Worm (Caenorhabditis elegans) whole organism, L3 larva: ENCODE measurements around the gene srw-39.

Experiments
- R02D3.7 ChIP-seq: fragments of 150-350 bp; optimal IDR thresholded peaks from 2 replicates; lab custom pipeline; 2014; ENCODE audit warnings: missing biosample characterization, missing genetic modification characterization
- ZK546.5 ChIP-seq: sonication (generic microtip); optimal IDR thresholded peaks from 2 replicates; lab custom pipeline; 2017; ENCODE audit warnings: missing biosample characterization, missing genetic modification characterization
- aly-2 ChIP-seq: fragments of 150-350 bp; optimal IDR thresholded peaks from 2 replicates; lab custom pipeline; 2014; ENCODE audit warnings: missing biosample characterization, missing genetic modification characterization
- ama-1 ChIP-seq: fragments of 150-350 bp; optimal IDR thresholded peaks from 2 replicates; lab custom pipeline; 2018
- ceh-16 ChIP-seq: sonication (generic microtip); optimal IDR thresholded peaks from 2 replicates; lab custom pipeline; 2017; ENCODE audit warnings: missing biosample characterization, missing genetic modification characterization
- ceh-28 ChIP-seq: fragments of 150-350 bp; optimal IDR thresholded peaks from 2 replicates; lab custom pipeline; 2014; ENCODE audit warnings: missing biosample characterization, missing genetic modification reagents, missing genetic modification characterization
- ceh-82 ChIP-seq: fragments of 150-350 bp; optimal IDR thresholded peaks from 2 replicates; lab custom pipeline; 2014; ENCODE audit warnings: missing biosample characterization, missing genetic modification characterization
- daf-12 ChIP-seq: fragments of 150-350 bp; optimal IDR thresholded peaks from 2 replicates; lab custom pipeline; 2014; ENCODE audit warnings: missing biosample characterization, missing genetic modification reagents, missing genetic modification characterization
- egl-27 ChIP-seq: sonication (generic microtip); optimal IDR thresholded peaks from 4 replicates; lab custom pipeline; 2017; ENCODE audit warnings: missing biosample characterization, missing genetic modification reagents, missing genetic modification characterization
- egl-5 ChIP-seq: fragments of 150-350 bp; optimal IDR thresholded peaks from 2 replicates; lab custom pipeline; 2017; ENCODE audit warnings: missing biosample characterization, missing genetic modification reagents, missing genetic modification characterization, inconsistent platforms
- elt-1 ChIP-seq: fragments of 150-350 bp; optimal IDR thresholded peaks from 2 replicates; lab custom pipeline; 2014; ENCODE audit warnings: missing biosample characterization, missing genetic modification characterization
- elt-2 ChIP-seq: sonication (generic microtip); optimal IDR thresholded peaks from 2 replicates; lab custom pipeline; 2016; ENCODE audit warnings: missing genetic modification reagents, mild to moderate bottlenecking, missing genetic modification characterization, missing compliant biosample characterization
- elt-3 ChIP-seq, 3 experiments: fragments of 150-350 bp in 1 of 3; sonication (generic microtip) in 2 of 3; optimal IDR thresholded peaks; 2 replicates in 2 of 3; 4 replicates in 1 of 3; lab custom pipeline; 2014 to 2017; ENCODE audit warnings: missing biosample characterization in 3 of 3, missing genetic modification characterization in 3 of 3
- fkh-10 ChIP-seq: sonication (generic microtip); optimal IDR thresholded peaks from 2 replicates; lab custom pipeline; 2017; ENCODE audit warnings: missing biosample characterization, missing genetic modification reagents, missing genetic modification characterization
- fkh-2 ChIP-seq: fragments of 150-350 bp; optimal IDR thresholded peaks from 2 replicates; lab custom pipeline; 2014; ENCODE audit warnings: missing biosample characterization, missing genetic modification reagents, missing genetic modification characterization
- fos-1 ChIP-seq: fragments of 150-350 bp; optimal IDR thresholded peaks from 2 replicates; lab custom pipeline; 2014; ENCODE audit warnings: missing biosample characterization, missing genetic modification characterization
- hmg-11 ChIP-seq: sonication (generic microtip); optimal IDR thresholded peaks from 2 replicates; lab custom pipeline; 2016; ENCODE audit warnings: missing genetic modification characterization, missing compliant biosample characterization
- jun-1 ChIP-seq: fragments of 150-350 bp; optimal IDR thresholded peaks from 2 replicates; lab custom pipeline; 2014; ENCODE audit warnings: missing biosample characterization, missing genetic modification reagents, missing genetic modification characterization
- lin-15B ChIP-seq: fragments of 150-350 bp; optimal IDR thresholded peaks from 2 replicates; lab custom pipeline; 2014; ENCODE audit warnings: missing biosample characterization, missing genetic modification characterization
- lin-39 ChIP-seq: fragments of 150-350 bp; optimal IDR thresholded peaks from 2 replicates; lab custom pipeline; 2018; ENCODE audit warnings: missing biosample characterization, missing genetic modification reagents, missing genetic modification characterization
- lsy-12 ChIP-seq: sonication (generic microtip); optimal IDR thresholded peaks from 2 replicates; lab custom pipeline; 2016; ENCODE audit warnings: mild to moderate bottlenecking, missing genetic modification characterization, missing compliant biosample characterization
- mml-1 ChIP-seq: fragments of 150-350 bp; sonication (generic microtip); optimal IDR thresholded peaks from 3 replicates; lab custom pipeline; 2014; ENCODE audit warnings: missing biosample characterization, missing genetic modification characterization
- nfya-1 ChIP-seq: sonication (generic microtip); optimal IDR thresholded peaks from 2 replicates; lab custom pipeline; 2017; ENCODE audit warnings: missing genetic modification characterization, mild to moderate bottlenecking, missing compliant biosample characterization, antibody characterized with exemption, moderate library complexity; ENCODE audit not compliant: insufficient read depth
- nhr-11 ChIP-seq: fragments of 150-350 bp; optimal IDR thresholded peaks from 2 replicates; lab custom pipeline; 2014; ENCODE audit warnings: missing biosample characterization, missing genetic modification characterization
- nhr-12 ChIP-seq: fragments of 150-350 bp; optimal IDR thresholded peaks from 2 replicates; lab custom pipeline; 2014; ENCODE audit warnings: missing biosample characterization, missing genetic modification characterization
- nhr-23 ChIP-seq: fragments of 150-350 bp; optimal IDR thresholded peaks from 2 replicates; lab custom pipeline; 2014; ENCODE audit warnings: missing biosample characterization, missing genetic modification reagents, missing genetic modification characterization
- nhr-25 ChIP-seq: sonication (generic microtip); optimal IDR thresholded peaks from 2 replicates; lab custom pipeline; 2017; ENCODE audit warnings: missing biosample characterization, missing genetic modification characterization
- nhr-28 ChIP-seq: fragments of 150-350 bp; optimal IDR thresholded peaks from 2 replicates; lab custom pipeline; 2014; ENCODE audit warnings: missing biosample characterization, missing genetic modification characterization
- nhr-43 ChIP-seq: sonication (generic microtip); optimal IDR thresholded peaks from 2 replicates; lab custom pipeline; 2016; ENCODE audit warnings: mild to moderate bottlenecking, missing genetic modification characterization, missing compliant biosample characterization; ENCODE audit not compliant: poor library complexity, severe bottlenecking
- nhr-76 ChIP-seq: fragments of 150-350 bp; sonication (generic microtip); optimal IDR thresholded peaks from 5 replicates; lab custom pipeline; 2014; ENCODE audit warnings: missing biosample characterization, missing genetic modification characterization
- nhr-77 ChIP-seq: fragments of 150-350 bp; optimal IDR thresholded peaks from 2 replicates; lab custom pipeline; 2014; ENCODE audit warnings: missing biosample characterization, missing genetic modification characterization
- pqm-1 ChIP-seq: fragments of 150-350 bp; optimal IDR thresholded peaks from 2 replicates; lab custom pipeline; 2017; ENCODE audit warnings: missing biosample characterization, missing genetic modification characterization, inconsistent platforms
- sea-2 ChIP-seq: fragments of 150-350 bp; sonication (generic microtip); optimal IDR thresholded peaks from 4 replicates; lab custom pipeline; 2014; ENCODE audit warnings: missing biosample characterization, missing genetic modification reagents, missing genetic modification characterization
- skn-1 ChIP-seq: fragments of 150-350 bp; optimal IDR thresholded peaks from 2 replicates; lab custom pipeline; 2014; ENCODE audit warnings: missing biosample characterization, missing genetic modification characterization
- tbx-2 ChIP-seq: sonication (generic microtip); optimal IDR thresholded peaks from 2 replicates; lab custom pipeline; 2016; ENCODE audit warnings: mild to moderate bottlenecking, missing genetic modification characterization, missing compliant biosample characterization
- zag-1 ChIP-seq: fragments of 150-350 bp; optimal IDR thresholded peaks from 2 replicates; lab custom pipeline; 2014; ENCODE audit warnings: missing biosample characterization, missing genetic modification characterization
- ztf-11 ChIP-seq: fragments of 150-350 bp; optimal IDR thresholded peaks from 2 replicates; lab custom pipeline; 2014; ENCODE audit warnings: missing biosample characterization, missing genetic modification characterization
- ztf-4 ChIP-seq: fragments of 150-350 bp; optimal IDR thresholded peaks from 2 replicates; lab custom pipeline; 2014; ENCODE audit warnings: missing biosample characterization, missing genetic modification characterization

The srw-39 gene

ce11 chrV:20212584-20212983 lies 40.7 kb upstream of the srw-39 start, which contains the start of gene Y113G7B.12:
Gene Y113G7B.12, minus strand, starts transcription at chrV:20212684.
- TF ChIP-seq nhr-76 (tag; lab: Kevin White, UChicago) (no peak), aly-2 (tag; lab: Kevin White, UChicago) (no peak), elt-2 (tag; lab: Kevin White, UChicago) (no peak), daf-12 (tag; lab: Kevin White, UChicago) (no peak), egl-5 (no peak), skn-1 (tag; lab: Kevin White, UChicago) (no peak), ceh-16 (tag; lab: Kevin White, UChicago) (no peak), fos-1 (no peak), egl-27 (tag; lab: Kevin White, UChicago) (no peak), lin-39 (tag; lab: Kevin White, UChicago) (no peak), lin-15B (no peak), ZK546.5 (tag; lab: Kevin White, UChicago) (no peak), fkh-10 (GFP tag; lab: Kevin White, UChicago) (no peak), lsy-12 (tag; lab: Kevin White, UChicago) (no peak), zag-1 (tag; lab: Kevin White, UChicago) (no peak), nhr-28 (no peak), ceh-82 (no peak), elt-1 (tag; lab: Kevin White, UChicago) (no peak), nhr-43 (tag; lab: Kevin White, UChicago) (no peak), ztf-11 (tag; lab: Kevin White, UChicago) (no peak)

DNA sequence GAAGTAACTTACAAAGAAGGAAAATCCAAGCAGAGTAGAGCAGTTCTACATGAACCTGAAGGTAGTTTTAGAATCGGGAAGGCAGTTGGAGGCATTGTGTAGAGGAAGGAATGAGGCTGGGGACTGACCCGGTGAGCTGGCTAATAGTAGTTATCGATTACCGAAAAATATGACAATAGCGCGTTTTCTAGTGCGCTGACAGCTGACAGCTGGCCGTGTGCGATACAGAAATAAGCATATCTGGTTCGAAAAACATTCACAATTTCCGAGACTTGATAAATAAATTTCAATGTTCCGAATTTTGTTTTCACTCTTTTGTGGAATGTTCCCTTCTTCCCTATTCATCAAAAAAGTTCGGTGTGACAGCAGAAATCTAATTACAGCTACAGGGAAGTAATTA lies 34.2 kb upstream of the srw-39 start, which contains the start of the genes fbxb-59 and srbc-34:
fbxb-59 (minus strand) TSS at position 101 of the 400 bp plus-strand sequence.
srbc-34 (plus strand) TSS at position 233 of the 400 bp plus-strand sequence.
- no peak for TF ChIP-seq ceh-28
- TF ChIP-seq nhr-25 (tag; lab: Kevin White, UChicago) = no peak
- TF ChIP-seq nhr-12 (tag; lab: Kevin White, UChicago) = no peak
- no peak for TF ChIP-seq ztf-11 (tag; lab: Kevin White, UChicago)
- no peak for TF ChIP-seq zag-1 (tag; lab: Kevin White, UChicago)
- no peak for TF ChIP-seq nhr-11 (tag; lab: Kevin White, UChicago)
- TF ChIP-seq egl-27 (tag; lab: Kevin White, UChicago) = no peak
- no peak for TF ChIP-seq ama-1 (lab: Kevin White, UChicago)
- TF ChIP-seq nfya-1 (tag; lab: Kevin White, UChicago) = no peak
- TF ChIP-seq elt-1 (tag; lab: Kevin White, UChicago) = no peak
- no peak for TF ChIP-seq nhr-77 (tag; lab: Kevin White, UChicago)
- TF ChIP-seq tbx-2 (tag; lab: Kevin White, UChicago) = no peak
- no peak for TF ChIP-seq skn-1 (tag; lab: Kevin White, UChicago)

DNA sequence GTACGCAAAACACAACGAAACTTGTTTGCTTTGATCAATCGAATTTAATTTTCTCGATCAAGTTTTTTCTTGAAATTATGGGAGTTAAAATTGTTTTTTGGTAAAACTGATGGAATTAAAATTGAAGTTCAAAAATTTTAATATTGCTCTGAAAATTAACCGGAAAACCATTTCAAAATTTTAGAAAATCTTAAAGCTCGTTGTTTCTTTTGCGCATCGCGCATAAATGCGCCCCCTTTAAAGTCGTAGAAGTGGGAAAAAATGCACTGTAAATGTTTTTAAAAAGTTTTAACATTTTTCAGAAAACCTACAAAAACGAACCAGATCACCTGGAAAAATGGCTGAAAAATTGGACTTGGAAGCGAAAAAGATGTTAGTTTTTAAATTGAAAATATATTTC lies 31.2 kb upstream of the srw-39 start, which contains the start of gene fbxa-113:
fbxa-113 (plus strand) TSS at position 301 of the 400 bp plus-strand sequence.
- TF ChIP-seq elt-2 (tag; lab: Kevin White, UChicago) (no peak), lin-39 (tag; lab: Kevin White, UChicago) (no peak), daf-12 (tag; lab: Kevin White, UChicago) (no peak), hmg-11 (no peak), nhr-43 (tag; lab: Kevin White, UChicago) (no peak), egl-5 (no peak), lsy-12 (tag; lab: Kevin White, UChicago) (no peak), elt-3 (tag; optimal IDR thresholded peaks at IDR 0.05; lab: Kevin White, UChicago) (no peak)

ce11 chrV:20201316-20201715 lies 29.5 kb upstream of the srw-39 start, which contains the start of gene fbxa-114:
Gene fbxa-114, plus strand, starts transcription at chrV:20201616.
- TF ChIP-seq ceh-28 = no peak
- no peak for TF ChIP-seq nhr-25 (tag; lab: Kevin White, UChicago)
- TF ChIP-seq R02D3.7 (tag; lab: Kevin White, UChicago) = no peak
- no peak for TF ChIP-seq aly-2 (tag; lab: Kevin White, UChicago)
- TF ChIP-seq ama-1 (lab: Kevin White, UChicago) = no peak
- no peak for TF ChIP-seq nfya-1 (tag; lab: Kevin White, UChicago)
- TF ChIP-seq mml-1 (tag; lab: Kevin White, UChicago) = no peak
- TF ChIP-seq lin-15B = no peak
- no peak for TF ChIP-seq ztf-4 (tag; lab: Kevin White, UChicago)
- TF ChIP-seq pqm-1 (tag; lab: Kevin White, UChicago) = no peak
- no peak for TF ChIP-seq jun-1 (tag; lab: Kevin White, UChicago)
- no peak for TF ChIP-seq nhr-23 (tag; lab: Kevin White, UChicago)
- TF ChIP-seq hmg-11 = no peak
- no peak for TF ChIP-seq lsy-12 (tag; lab: Kevin White, UChicago)
- no peak for TF ChIP-seq zag-1 (tag; lab: Kevin White, UChicago)
- TF ChIP-seq elt-1 (tag; lab: Kevin White, UChicago) = no peak
- no peak for TF ChIP-seq nhr-11 (tag; lab: Kevin White, UChicago)
- TF ChIP-seq sea-2 (GFP tag; lab: Kevin White, UChicago) = no peak
- TF ChIP-seq fkh-2 (tag; lab: Kevin White, UChicago) = no peak
